Fruit fly (Drosophila melanogaster): ENCODE data around the gene ncd.

Gene ncd

dm6 chr3R:29757226-29757625 is 49.7 kb downstream of the ncd start (continued):
- TF ChIP-seq Ravus (GFP tag; IDR thresholded peaks at IDR 0.05) (no peak), sr (GFP tag; IDR thresholded peaks at IDR 0.05) (no peak), CG10543 (GFP tag; optimal IDR thresholded peaks at IDR 0.05) (no peak), Poxn (GFP tag; IDR thresholded peaks at IDR 0.05) (no peak), Hey (tag; optimal IDR thresholded peaks at IDR 0.05) (no peak), NC2α (GFP tag; optimal IDR thresholded peaks at IDR 0.05) (no peak), CG3065 (GFP tag; optimal IDR thresholded peaks at IDR 0.05) (no peak), ato (GFP tag; IDR thresholded peaks at IDR 0.05; ENCODE audit: partially characterized antibody) (no peak), CG32767 (GFP tag; IDR thresholded peaks at IDR 0.05) (no peak), Dip2 (GFP tag; IDR thresholded peaks at IDR 0.05) (no peak), Optix (GFP tag; IDR thresholded peaks at IDR 0.05) (no peak), gsb (GFP tag; IDR thresholded peaks at IDR 0.05) (no peak), CG2712 (tag; optimal IDR thresholded peaks at IDR 0.05) (no peak), Stat92E (GFP tag; optimal IDR thresholded peaks at IDR 0.05) (no peak), CG7839 (tag; optimal IDR thresholded peaks at IDR 0.05) (no peak), stc (GFP tag; IDR thresholded peaks at IDR 0.05) (no peak), CG2129 (GFP tag; IDR thresholded peaks at IDR 0.05; ENCODE audit: partially characterized antibody) (no peak), CG1647 (GFP tag; optimal IDR thresholded peaks at IDR 0.05) (no peak), Dp (GFP tag; optimal IDR thresholded peaks at IDR 0.05) (no peak), CG13424 (tag; optimal IDR thresholded peaks at IDR 0.05) (peak; percentile 15), H2.0 (GFP tag; IDR thresholded peaks at IDR 0.05) (no peak), Oli (tag; optimal IDR thresholded peaks at IDR 0.05) (no peak), CG42726 (GFP tag; IDR thresholded peaks at IDR 0.05; ENCODE audit: partially characterized antibody) (no peak), Camta (GFP tag; optimal IDR thresholded peaks at IDR 0.05) (no peak), Dek (tag; optimal IDR thresholded peaks at IDR 0.05) (no peak), seq (GFP tag; IDR thresholded peaks at IDR 0.05) (0 out of 2 replicates have a peak, but pooled peaks have one; percentile 15), run (tag; optimal IDR thresholded peaks at IDR 0.05) (no peak), fru (optimal IDR thresholded peaks at IDR 0.05) (no peak), NFAT (GFP tag; IDR thresholded peaks at IDR 0.05) (no peak), da (GFP tag; optimal IDR thresholded peaks at IDR 0.05) (no peak), slou (GFP tag; optimal IDR thresholded peaks at IDR 0.05) (no peak), Tbp (GFP tag; optimal IDR thresholded peaks at IDR 0.05) (no peak), sob (GFP tag; IDR thresholded peaks at IDR 0.05) (no peak; the same call in 1 of the 2 replicates), CG13123 (GFP tag; optimal IDR thresholded peaks at IDR 0.05) (no peak), CG12769 (tag; optimal IDR thresholded peaks at IDR 0.05) (no peak), CG16779 (GFP tag; IDR thresholded peaks at IDR 0.05) (no peak), Trl (optimal IDR thresholded peaks at IDR 0.05) (no peak), Trl (GFP tag; optimal IDR thresholded peaks at IDR 0.05) (peak; percentile 12), CG17186 (GFP tag; optimal IDR thresholded peaks at IDR 0.05) (no peak), bowl (GFP tag; IDR thresholded peaks at IDR 0.05) (no peak), Hsf (GFP tag; optimal IDR thresholded peaks at IDR 0.05) (no peak), CG3407 (GFP tag; optimal IDR thresholded peaks at IDR 0.05) (peak; percentile 46), CG3838 (GFP tag; optimal IDR thresholded peaks at IDR 0.05) (no peak), CG4424 (GFP tag; optimal IDR thresholded peaks at IDR 0.05) (no peak), sd (tag; optimal IDR thresholded peaks at IDR 0.05) (no peak), toy (GFP tag; IDR thresholded peaks at IDR 0.05) (no peak), pfk (GFP tag; optimal IDR thresholded peaks at IDR 0.05) (no peak), cg (GFP tag; optimal IDR thresholded peaks at IDR 0.05) (no peak), MBD-R2 (GFP tag; IDR thresholded peaks at IDR 0.05) (peak; percentile 13; the same call in 1 of the 2 replicates), inv (GFP tag; IDR thresholded peaks at IDR 0.05; ENCODE audit: partially characterized antibody) (no peak), Pdp1 (GFP tag; optimal IDR thresholded peaks at IDR 0.05) (peak in 1 of 2 experiments; percentile 2), CG11398 (GFP tag; optimal IDR thresholded peaks at IDR 0.05) (no peak), Hr39 (optimal IDR thresholded peaks at IDR 0.05) (no peak)

Data from whole organism, embryonic.